Fruit fly (Drosophila melanogaster) S2 (cell line): ENCODE results near the gene CG12239.

Source experiments
- CG8478 ChIP-seq: fragments of >200 bp; optimal IDR thresholded peaks from 2 replicates; lab custom pipeline; 2018
- CTCF ChIP-seq, 2 experiments: fragments of >200 bp; optimal IDR thresholded peaks; 2 replicates each; lab custom pipeline; 2018

DNA sequence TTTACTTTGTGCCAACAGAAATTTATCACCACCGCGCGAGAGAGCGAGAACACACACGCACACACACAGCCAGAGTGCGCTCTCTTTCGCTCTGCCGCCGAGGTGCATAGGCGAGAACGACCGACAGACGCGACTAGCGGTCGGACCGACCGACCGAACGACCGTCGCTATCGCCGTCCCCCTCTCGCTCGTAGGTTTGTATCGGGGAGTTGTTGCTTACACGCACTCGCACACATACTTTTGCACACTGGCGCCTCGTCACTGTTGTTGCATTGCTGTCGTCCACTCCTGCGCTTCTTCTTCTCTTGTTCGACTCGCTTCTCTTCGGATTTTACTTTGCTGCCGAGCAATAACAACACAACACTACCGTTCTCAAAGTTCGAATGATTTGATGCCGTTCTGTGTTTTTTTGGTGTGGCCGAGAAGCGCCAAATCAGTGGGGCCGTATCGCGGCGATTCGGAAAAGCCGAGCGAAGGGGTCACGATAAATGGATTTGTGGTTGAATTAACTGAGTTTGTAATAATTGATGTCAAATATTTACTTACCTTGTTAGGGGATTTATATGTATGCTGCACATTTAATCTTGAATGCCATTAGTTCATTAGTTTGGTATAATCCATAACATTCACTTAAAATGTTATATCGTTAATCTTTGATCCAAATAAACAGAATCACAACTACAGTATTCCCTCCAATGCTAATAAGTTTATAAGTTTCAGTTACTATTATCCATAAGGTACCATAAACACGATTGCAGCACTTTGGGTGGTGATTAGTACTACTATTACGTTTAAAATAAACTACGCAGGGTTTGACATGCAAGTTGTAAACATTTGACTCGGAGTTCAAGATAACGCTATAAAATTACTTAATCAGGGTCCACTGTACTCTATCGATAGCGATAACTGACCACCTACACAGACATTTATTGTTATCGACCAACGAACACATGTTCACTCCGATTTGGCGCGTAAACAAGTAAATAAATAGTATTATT lies 44.8 kb upstream of the CG12239 start, which contains the start of the genes IntS6 and Rtel1:
- TF ChIP-seq CTCF (optimal IDR thresholded peaks at IDR 0.05; lab: Kevin White, UChicago) (peak; percentile 28 to 57), CG8478 (lab: Kevin White, UChicago) (peak; percentile 13)
